Worm (Caenorhabditis elegans) whole organism, L4 larva: ENCODE data around the gene C33D9.13.
A peak's percentile ranks its signal among the peaks of the same experiment; 100 is the strongest.

Experiments
- R02D3.7 ChIP-seq: fragments of 150-350 bp; sonication (generic microtip); optimal IDR thresholded peaks from 3 replicates; lab custom pipeline; 2014; ENCODE audit warnings: missing biosample characterization, missing genetic modification characterization
- ceh-28 ChIP-seq: fragments of 150-350 bp; optimal IDR thresholded peaks from 2 replicates; lab custom pipeline; 2014; ENCODE audit warnings: missing biosample characterization, missing genetic modification reagents, missing genetic modification characterization
- ceh-82 ChIP-seq: sonication (generic microtip); optimal IDR thresholded peaks from 2 replicates; lab custom pipeline; 2017; ENCODE audit warnings: missing biosample characterization, missing genetic modification characterization
- fos-1 ChIP-seq: fragments of 150-350 bp; optimal IDR thresholded peaks from 2 replicates; lab custom pipeline; 2014; ENCODE audit warnings: missing biosample characterization, missing genetic modification characterization
- lin-38 ChIP-seq: fragments of 200-800 bp; sonication (Bioruptor generic); IDR thresholded peaks from 2 replicates; pipeline ENCODE4 v1.3.6; 2022; ENCODE audit warnings: missing genetic modification reagents, missing genetic modification characterization, missing compliant biosample characterization
- mxl-2 ChIP-seq: fragments of 200-800 bp; sonication (Bioruptor generic); conservative IDR thresholded peaks from 2 replicates; pipeline ENCODE4 v1.3.6; 2022; ENCODE audit warnings: missing genetic modification reagents, missing genetic modification characterization, missing compliant biosample characterization
- nhr-76 ChIP-seq: fragments of 150-350 bp; optimal IDR thresholded peaks from 2 replicates; lab custom pipeline; 2014; ENCODE audit warnings: missing biosample characterization, missing genetic modification characterization
- unc-62 ChIP-seq, 3 experiments: fragments of 150-350 bp in 1 of 3; sonication (generic microtip); optimal IDR thresholded peaks in 2 of 3; peaks in 1 of 3; 1 replicate in 1 of 3; 2 replicates in 2 of 3; lab custom pipeline; 2014 to 2017; ENCODE audit warnings: missing biosample characterization in 3 of 3, missing genetic modification characterization in 3 of 3, missing genetic modification reagents in 3 of 3, missing genotype in 1 of 3
- zag-1 ChIP-seq: fragments of 150-350 bp; optimal IDR thresholded peaks from 2 replicates; lab custom pipeline; 2014; ENCODE audit warnings: missing biosample characterization, missing genetic modification characterization

DNA sequence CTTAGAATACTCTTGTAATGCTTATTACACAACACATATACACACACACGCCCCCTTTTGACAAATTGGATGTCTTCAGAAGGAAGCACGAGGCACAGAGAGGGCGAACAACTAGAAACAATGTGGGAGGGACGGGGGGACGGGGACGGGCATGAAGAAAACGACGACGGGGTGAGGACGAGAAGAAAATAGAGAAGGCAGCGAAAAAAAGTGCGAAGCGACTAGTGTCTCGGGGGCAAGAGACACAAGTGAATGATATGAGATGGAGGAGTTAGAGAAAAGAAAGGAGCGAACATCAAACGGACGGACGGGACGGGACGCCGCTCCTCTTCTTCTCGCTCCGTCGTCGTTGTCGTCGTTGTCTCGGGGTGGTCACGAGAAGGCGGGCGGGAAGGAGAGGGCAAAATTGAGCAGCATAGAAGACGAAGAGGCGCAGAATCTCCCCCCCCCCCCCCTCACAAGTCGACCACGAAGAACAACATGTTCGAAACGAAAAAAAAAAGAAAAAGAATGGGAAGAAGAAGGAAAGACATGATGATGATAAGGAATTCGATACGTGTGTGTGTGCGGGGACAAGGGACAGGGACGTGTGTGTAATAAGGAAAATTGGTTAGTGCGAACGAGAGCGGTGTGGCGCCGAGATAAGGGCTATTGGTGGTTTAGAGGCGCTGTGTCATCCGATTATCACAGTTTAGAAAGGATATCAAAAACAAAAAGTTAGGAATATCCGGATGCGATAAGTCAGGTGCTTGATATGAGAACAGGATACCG is 10.0 kb upstream of the C33D9.13 start:
- TF ChIP-seq ceh-28 (tag; lab: Kevin White, UChicago) (peak; percentile 30), zag-1 (tag; lab: Kevin White, UChicago) (no peak), mxl-2 (GFP tag; lab: Robert Waterston, UW) (no peak), fos-1 (tag; lab: Kevin White, UChicago) (no peak), nhr-76 (tag; lab: Kevin White, UChicago) (no peak), ceh-82 (tag; lab: Kevin White, UChicago) (no peak), R02D3.7 (tag; lab: Kevin White, UChicago) (no peak), unc-62 (GFP tag; optimal IDR thresholded peaks at IDR 0.05 in 1 of 2; lab: Kevin White, UChicago) (peak in 1 of 2 experiments; percentile 98), unc-62 (tag; optimal IDR thresholded peaks at IDR 0.05; lab: Kevin White, UChicago) (peak; percentile 95), lin-38 (GFP tag; lab: Robert Waterston, UW) (peak; percentile 59; the same call in 1 of the 2 replicates)
